Worm (Caenorhabditis elegans): ENCODE data around the gene pdk-1.

DNA sequence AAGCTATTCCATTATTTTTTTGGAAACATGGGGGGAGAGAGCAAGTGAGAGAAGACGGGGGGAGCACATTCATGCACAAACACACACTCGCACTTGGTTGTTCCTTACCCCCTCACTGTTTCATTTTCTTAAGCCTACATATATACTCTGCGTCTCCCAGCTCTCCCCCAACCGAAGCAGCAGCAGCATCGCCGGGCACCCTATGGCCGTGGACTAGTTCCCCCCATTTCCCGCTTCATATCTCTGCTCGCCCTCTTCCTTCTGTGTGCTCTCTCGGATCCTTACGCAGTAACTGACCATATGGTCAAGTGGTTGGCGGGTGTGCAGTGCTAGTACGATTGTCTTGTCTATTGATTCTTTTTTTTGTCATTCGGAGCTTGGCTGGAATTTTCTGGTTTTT, 18.9 kb upstream of the pdk-1 start:
- TF ChIP-seq med-1 (GFP tag; optimal IDR thresholded peaks at IDR 0.05; ENCODE audit: insufficient read depth): no peak
- TF ChIP-seq ztf-23 (GFP tag; IDR thresholded peaks at IDR 0.05): peak; percentile 77
- TF ChIP-seq flt-1 (GFP tag; IDR thresholded peaks at IDR 0.05): peak; percentile 59
- no peak for TF ChIP-seq klf-2 (GFP tag; conservative IDR thresholded peaks at IDR 0.05)
- TF ChIP-seq ztf-29 (GFP tag; IDR thresholded peaks at IDR 0.05): peak; percentile 91
- TF ChIP-seq ref-1 (GFP tag; conservative IDR thresholded peaks at IDR 0.05): no peak
- peak; percentile 82 for TF ChIP-seq cog-1 (tag; optimal IDR thresholded peaks at IDR 0.05)

Data from whole organism, midembryonic.